Fruit fly (Drosophila melanogaster): ENCODE data around the gene CG43050.

The CG43050 gene

dm6 chr2L:13164994-13165801 lies 46.1 kb downstream of the CG43050 start, which contains the start of gene Sirt1 (continued):
- TF ChIP-seq oc (tag; optimal IDR thresholded peaks at IDR 0.05) = no peak
- peak; percentile 45; the same call in 1 of the 3 replicates for TF ChIP-seq CG34224 (GFP tag; IDR thresholded peaks at IDR 0.05; ENCODE audit: partially characterized antibody)
- TF ChIP-seq CG11723 (GFP tag; optimal IDR thresholded peaks at IDR 0.05) = peak; percentile 66
- peak; percentile 91 for TF ChIP-seq Oli (tag; optimal IDR thresholded peaks at IDR 0.05)
- peak in 1 of 3 experiments; percentile 86 for TF ChIP-seq Stat92E (GFP tag; optimal IDR thresholded peaks at IDR 0.05)
- TF ChIP-seq klu (GFP tag; IDR thresholded peaks at IDR 0.05) = peak; percentile 84; the same call in 1 of the 2 replicates
- no peak for TF ChIP-seq D19A (tag; optimal IDR thresholded peaks at IDR 0.05)
- no peak for TF ChIP-seq CG2199 (GFP tag; IDR thresholded peaks at IDR 0.05)
- TF ChIP-seq CG7928 (GFP tag; optimal IDR thresholded peaks at IDR 0.05) = peak; percentile 51
- TF ChIP-seq CG4404 (GFP tag; IDR thresholded peaks at IDR 0.05) = peak; percentile 86
- TF ChIP-seq disco-r (GFP tag; optimal IDR thresholded peaks at IDR 0.05) = no peak
- peak; percentile 86 for TF ChIP-seq CG11093 (GFP tag; IDR thresholded peaks at IDR 0.05)
- TF ChIP-seq wek (GFP tag; optimal IDR thresholded peaks at IDR 0.05) = no peak
- peak; percentile 34 for TF ChIP-seq CrebB (tag; optimal IDR thresholded peaks at IDR 0.05)
- peak; percentile 57; the same call in 1 of the 2 replicates for TF ChIP-seq CG11247 (GFP tag; IDR thresholded peaks at IDR 0.05)
- TF ChIP-seq Nf-YB (GFP tag; optimal IDR thresholded peaks at IDR 0.05) = peak; percentile 76
- TF ChIP-seq h (optimal IDR thresholded peaks at IDR 0.05) = no peak
- TF ChIP-seq CG42726 (GFP tag; IDR thresholded peaks at IDR 0.05; ENCODE audit: partially characterized antibody) = no peak
- TF ChIP-seq bowl (GFP tag; IDR thresholded peaks at IDR 0.05) = no peak
- TF ChIP-seq CG12236 (GFP tag; optimal IDR thresholded peaks at IDR 0.05) = no peak
- TF ChIP-seq Atf-2 (GFP tag; optimal IDR thresholded peaks at IDR 0.05) = peak; percentile 6
- peak; percentile 88 for TF ChIP-seq fd96Cb (tag; optimal IDR thresholded peaks at IDR 0.05)
- TF ChIP-seq br (optimal IDR thresholded peaks at IDR 0.05) = no peak
- no peak for TF ChIP-seq pita (GFP tag; optimal IDR thresholded peaks at IDR 0.05)
- TF ChIP-seq run (tag; optimal IDR thresholded peaks at IDR 0.05) = peak; percentile 67
- no peak for TF ChIP-seq ash1 (GFP tag; optimal IDR thresholded peaks at IDR 0.05)
- TF ChIP-seq ems (GFP tag; optimal IDR thresholded peaks at IDR 0.05) = no peak
- TF ChIP-seq CG2678 (tag; optimal IDR thresholded peaks at IDR 0.05) = peak; percentile 96
- TF ChIP-seq Hmx (GFP tag; optimal IDR thresholded peaks at IDR 0.05) = no peak
- TF ChIP-seq tx (GFP tag; optimal IDR thresholded peaks at IDR 0.05) = peak; percentile 26
- TF ChIP-seq cad (GFP tag; optimal IDR thresholded peaks at IDR 0.05) = no peak
- peak; percentile 66 for TF ChIP-seq wdn (GFP tag; IDR thresholded peaks at IDR 0.05)
- TF ChIP-seq H15 (GFP tag; IDR thresholded peaks at IDR 0.05) = peak; percentile 56; the same call in 2 of the 3 replicates
- TF ChIP-seq CG10565 (GFP tag; optimal IDR thresholded peaks at IDR 0.05) = no peak
- no peak for TF ChIP-seq gce (GFP tag; IDR thresholded peaks at IDR 0.05)
- peak; percentile 85 for TF ChIP-seq gsb-n (tag; optimal IDR thresholded peaks at IDR 0.05)
- peak; percentile 54; the same call in 1 of the 3 replicates for TF ChIP-seq CG2889 (GFP tag; IDR thresholded peaks at IDR 0.05)
- peak; percentile 64 for TF ChIP-seq ttk (GFP tag; IDR thresholded peaks at IDR 0.05)
- peak; percentile 41 for TF ChIP-seq schlank (tag; optimal IDR thresholded peaks at IDR 0.05)
- peak; percentile 77 for TF ChIP-seq al (GFP tag; IDR thresholded peaks at IDR 0.05)
- peak; percentile 81 for TF ChIP-seq zen (tag; optimal IDR thresholded peaks at IDR 0.05)
- no peak for TF ChIP-seq CG1603 (tag; optimal IDR thresholded peaks at IDR 0.05)
- peak; percentile 22; the same call in 1 of the 2 replicates for TF ChIP-seq chm (GFP tag; IDR thresholded peaks at IDR 0.05)
- no peak for TF ChIP-seq tll (GFP tag; optimal IDR thresholded peaks at IDR 0.05)
- TF ChIP-seq CG34422 (GFP tag; IDR thresholded peaks at IDR 0.05) = no peak; the same call in 2 of the 3 replicates
- TF ChIP-seq Bteb2 (GFP tag; optimal IDR thresholded peaks at IDR 0.05) = peak; percentile 52
- peak; percentile 57 for TF ChIP-seq fu2 (GFP tag; optimal IDR thresholded peaks at IDR 0.05)
- TF ChIP-seq slou (GFP tag; optimal IDR thresholded peaks at IDR 0.05) = peak; percentile 79
- TF ChIP-seq az2 (GFP tag; optimal IDR thresholded peaks at IDR 0.05) = peak; percentile 92
- TF ChIP-seq ftz-f1 (GFP tag; optimal IDR thresholded peaks at IDR 0.05) = no peak

Measured in whole organism, embryonic.